Worm (Caenorhabditis elegans) whole organism, young adult: ENCODE results near the gene igeg-1.

Source experiments
- C06A6.2 ChIP-seq: fragments of 200-800 bp; sonication (Bioruptor generic); conservative IDR thresholded peaks from 2 replicates; pipeline ENCODE4 v1.3.6; 2022; ENCODE audit warnings: missing genetic modification characterization, missing compliant biosample characterization
- dpl-1 ChIP-seq: fragments of 150-350 bp; optimal IDR thresholded peaks from 2 replicates; lab custom pipeline; 2014; ENCODE audit warnings: missing biosample characterization, missing genetic modification reagents, missing genetic modification characterization
- pha-4 ChIP-seq: fragments of 150-350 bp; sonication (generic microtip); optimal IDR thresholded peaks from 2 replicates; lab custom pipeline; 2014; ENCODE audit warnings: missing biosample characterization, missing genetic modification reagents, missing genetic modification characterization
- unc-62 ChIP-seq: fragments of 150-350 bp; optimal IDR thresholded peaks from 2 replicates; lab custom pipeline; 2014; ENCODE audit warnings: missing biosample characterization, missing genetic modification reagents, missing genetic modification characterization

DNA sequence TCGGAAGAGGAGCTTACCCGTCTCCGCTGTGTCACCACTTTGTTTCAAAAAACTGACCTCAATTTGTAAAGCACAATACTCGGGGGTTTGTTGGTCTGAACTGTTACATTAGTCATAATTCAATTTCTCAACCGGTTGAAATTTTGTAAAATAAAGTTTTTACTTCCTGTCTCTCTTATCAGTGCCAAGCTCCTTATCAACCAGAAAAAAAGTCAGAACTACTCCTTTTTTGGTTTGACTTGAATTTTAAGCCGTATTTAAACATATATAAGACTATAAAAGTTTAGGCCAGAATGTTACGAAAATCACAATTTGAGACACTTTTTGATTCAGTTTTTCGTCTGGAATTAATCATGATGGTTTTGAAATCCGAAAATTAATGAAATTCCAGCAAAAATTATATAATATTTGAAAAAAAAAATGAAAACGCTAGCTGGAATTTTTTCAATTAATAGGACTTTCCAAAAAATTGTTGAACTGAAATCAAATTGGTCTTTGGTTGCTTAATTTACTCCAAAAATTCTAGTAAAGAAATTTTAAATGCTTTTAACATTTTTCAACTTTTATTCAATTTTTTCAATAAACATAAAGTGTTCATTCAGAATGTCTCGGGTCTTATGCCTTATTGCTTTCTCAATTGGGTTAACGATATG lies 37.0 kb downstream of the igeg-1 start, which contains the start of gene F19C7.2:
- no peak for TF ChIP-seq C06A6.2 (GFP tag; lab: Robert Waterston, UW)
- no peak for TF ChIP-seq pha-4
- no peak for TF ChIP-seq unc-62 (GFP tag; lab: Kevin White, UChicago)
- TF ChIP-seq dpl-1 = no peak
